Worm (Caenorhabditis elegans): ENCODE measurements around the gene spe-17.
A peak's percentile ranks its signal among the peaks of the same experiment; 100 is the strongest.

- TF ChIP-seq tbx-2 (tag; optimal IDR thresholded peaks at IDR 0.05), result no peak
- no peak for TF ChIP-seq elt-3 (tag; optimal IDR thresholded peaks at IDR 0.05)
- no peak for TF ChIP-seq mdl-1 (tag; optimal IDR thresholded peaks at IDR 0.05)
- TF ChIP-seq unc-62 (GFP tag; optimal IDR thresholded peaks at IDR 0.05), result no peak
- no peak for TF ChIP-seq daf-12 (tag; optimal IDR thresholded peaks at IDR 0.05)
- no peak for TF ChIP-seq nhr-12 (tag; optimal IDR thresholded peaks at IDR 0.05)
- TF ChIP-seq nhr-25 (tag; optimal IDR thresholded peaks at IDR 0.05), result no peak
- no peak for TF ChIP-seq lin-39 (tag; optimal IDR thresholded peaks at IDR 0.05)
- no peak for TF ChIP-seq nhr-76 (tag; optimal IDR thresholded peaks at IDR 0.05)
- peak; percentile 4 for TF ChIP-seq pqm-1 (tag; optimal IDR thresholded peaks at IDR 0.05)
- TF ChIP-seq hmg-11 (tag; optimal IDR thresholded peaks at IDR 0.05), result no peak
- no peak for TF ChIP-seq nhr-67 (tag; optimal IDR thresholded peaks at IDR 0.05)
These were observed 29.8 kb downstream of the spe-17 start for ce11 chrIV:12043054-12043453.
